Worm (Caenorhabditis elegans): ENCODE measurements around the gene T05A8.3.

DNA sequence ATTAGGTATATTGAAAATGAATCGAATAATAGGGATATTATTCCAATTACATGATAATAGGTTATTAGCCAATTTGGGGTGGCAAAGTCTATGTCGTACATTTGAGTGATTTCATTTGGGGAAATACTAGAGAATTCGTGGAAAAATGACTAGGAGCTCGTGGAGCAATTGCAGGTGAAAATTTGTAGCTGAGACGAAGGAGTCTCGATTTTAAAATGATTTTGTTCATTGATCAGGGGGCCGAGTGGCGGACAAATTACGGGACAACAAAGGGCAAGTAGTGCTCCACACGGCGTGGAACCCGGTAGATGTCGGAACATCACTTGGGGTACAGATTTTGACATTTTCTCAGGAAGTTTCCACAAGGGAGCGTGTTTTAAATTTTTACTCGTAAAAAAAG, 18.9 kb downstream of the T05A8.3 start, which contains the start of gene sri-62:
- no peak for TF ChIP-seq hmg-4 (GFP tag; optimal IDR thresholded peaks at IDR 0.05)
- TF ChIP-seq tbx-37 (GFP tag; conservative IDR thresholded peaks at IDR 0.05) = no peak
- TF ChIP-seq ceh-13 (GFP tag; optimal IDR thresholded peaks at IDR 0.05) = no peak
- TF ChIP-seq ets-7 (tag; optimal IDR thresholded peaks at IDR 0.05) = no peak
- TF ChIP-seq ama-1 (optimal IDR thresholded peaks at IDR 0.05) = no peak
- no peak for TF ChIP-seq aly-1 (tag; optimal IDR thresholded peaks at IDR 0.05)
- no peak for TF ChIP-seq sea-1 (GFP tag; conservative IDR thresholded peaks at IDR 0.05)
- TF ChIP-seq pes-1 (GFP tag; IDR thresholded peaks at IDR 0.05) = no peak
- TF ChIP-seq scrt-1 (GFP tag; IDR thresholded peaks at IDR 0.05) = no peak
- TF ChIP-seq B0310.2 (tag; optimal IDR thresholded peaks at IDR 0.05) = no peak
- TF ChIP-seq tra-4 (tag; optimal IDR thresholded peaks at IDR 0.05) = no peak
- no peak for TF ChIP-seq flt-1 (GFP tag; IDR thresholded peaks at IDR 0.05)
